Fruit fly (Drosophila melanogaster) whole organism, wandering third instar larva: ENCODE data around the gene mRpL50.

ENCODE experiments used
- CrebA ChIP-seq: fragments of 200-800 bp; sonication (Bioruptor generic); optimal IDR thresholded peaks from 2 replicates; lab custom pipeline; 2016; ENCODE audit warnings: missing biosample characterization, mild to moderate bottlenecking, missing genetic modification characterization, borderline replicate concordance
- brk ChIP-seq: fragments of 200-800 bp; sonication (Bioruptor generic); optimal IDR thresholded peaks from 2 replicates; lab custom pipeline; 2016; ENCODE audit warnings: missing biosample characterization, mild to moderate bottlenecking, missing genetic modification characterization
- sv ChIP-seq: fragments of 200-800 bp; sonication (Bioruptor generic); optimal IDR thresholded peaks from 3 replicates; lab custom pipeline; 2016; ENCODE audit warnings: missing biosample characterization, missing genetic modification characterization

mRpL50 gene

DNA sequence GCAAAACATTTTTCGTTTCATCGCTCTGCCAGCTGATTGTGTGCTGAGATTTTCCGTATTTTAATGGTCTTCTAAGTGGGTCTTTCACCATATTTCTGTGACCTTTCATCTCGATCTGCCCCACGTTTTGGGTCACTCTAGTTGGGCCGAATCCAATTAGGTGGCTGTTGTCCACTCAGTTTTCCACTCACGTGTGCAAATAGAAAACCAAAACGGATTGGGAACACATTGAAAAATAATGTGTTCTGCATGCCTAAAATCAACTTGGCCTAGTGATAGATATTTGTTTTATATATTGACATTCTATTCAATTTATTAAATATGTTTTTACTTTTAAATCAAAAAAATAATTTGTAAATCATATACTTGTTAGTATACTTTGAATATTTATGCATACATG lies 9.5 kb downstream of the mRpL50 start, which contains the start of gene CG14826:
Gene CG14826, plus strand, starts transcription at position 301 of the 400 bp plus-strand sequence.
- TF ChIP-seq brk (no peak), sv (GFP tag; lab: Kevin White, UChicago) (no peak), CrebA (no peak)
